Fruit fly (Drosophila melanogaster) whole organism, embryonic: Measurements from ENCODE around the gene Unc50.

Experiments used
- Ada2b ChIP-seq: fragments of 200-800 bp; sonication (Bioruptor generic); IDR thresholded peaks from 2 replicates; pipeline ENCODE4 v1.3.6; 2022; ENCODE audit warnings: missing biosample characterization, missing genetic modification characterization
- Atf6 ChIP-seq: fragments of 200-800 bp; sonication (Bioruptor generic); IDR thresholded peaks from 2 replicates; pipeline ENCODE4 v1.3.6; 2022; ENCODE audit warnings: missing biosample characterization, missing genetic modification characterization
- CG13296 ChIP-seq: fragments of 200-800 bp; sonication (Bioruptor generic); optimal IDR thresholded peaks from 3 replicates; lab custom pipeline; 2018; ENCODE audit warnings: missing biosample characterization, mild to moderate bottlenecking, missing genetic modification characterization
- CG13775 ChIP-seq: fragments of 200-800 bp; sonication (Bioruptor generic); optimal IDR thresholded peaks from 3 replicates; lab custom pipeline; 2017; ENCODE audit warnings: missing biosample characterization, mild to moderate bottlenecking, missing genetic modification characterization
- CG15269 ChIP-seq: fragments of 200-800 bp; sonication (Bioruptor generic); optimal IDR thresholded peaks from 2 replicates; lab custom pipeline; 2018; ENCODE audit warnings: missing biosample characterization, mild to moderate bottlenecking, missing genetic modification characterization, moderate library complexity
- CG15514 ChIP-seq: fragments of 200-800 bp; sonication (Bioruptor generic); optimal IDR thresholded peaks from 3 replicates; lab custom pipeline; 2017; ENCODE audit warnings: missing biosample characterization, missing genetic modification characterization, mild to moderate bottlenecking, moderate library complexity, missing genetic modification reagents
- CG18262 ChIP-seq: fragments of 200-800 bp; optimal IDR thresholded peaks from 3 replicates; lab custom pipeline; 2019; ENCODE audit warnings: missing biosample characterization, mild to moderate bottlenecking, missing genetic modification characterization, moderate library complexity
- CG18619 ChIP-seq: fragments of 200-800 bp; sonication (Bioruptor generic); optimal IDR thresholded peaks from 3 replicates; lab custom pipeline; 2017; ENCODE audit warnings: missing biosample characterization, mild to moderate bottlenecking, missing genetic modification characterization
- CG2889 ChIP-seq: fragments of 200-800 bp; sonication (Bioruptor generic); IDR thresholded peaks from 3 replicates; pipeline ENCODE4 v1.3.6; 2022; ENCODE audit warnings: missing biosample characterization, missing genetic modification characterization
- CG32532 ChIP-seq: fragments of 200-800 bp; sonication (Bioruptor generic); IDR thresholded peaks from 2 replicates; pipeline ENCODE4 v1.3.6; 2022; ENCODE audit warnings: missing biosample characterization, missing genetic modification characterization
- CG34376 ChIP-seq: fragments of 200-800 bp; sonication (Bioruptor generic); optimal IDR thresholded peaks from 2 replicates; lab custom pipeline; 2018; ENCODE audit warnings: missing biosample characterization, mild to moderate bottlenecking, missing genetic modification characterization
- CG3838 ChIP-seq: fragments of 200-800 bp; sonication (Bioruptor generic); optimal IDR thresholded peaks from 3 replicates; lab custom pipeline; 2016; ENCODE audit warnings: missing biosample characterization, missing genetic modification characterization
- CG4707 ChIP-seq: fragments of 200-800 bp; sonication (Bioruptor generic); optimal IDR thresholded peaks from 2 replicates; lab custom pipeline; 2018; ENCODE audit warnings: missing biosample characterization, mild to moderate bottlenecking, missing genetic modification characterization, moderate library complexity
- CG4820 ChIP-seq: fragments of 200-800 bp; sonication (Bioruptor generic); optimal IDR thresholded peaks from 3 replicates; lab custom pipeline; 2016; ENCODE audit warnings: missing biosample characterization, missing genetic modification characterization
- CG6765 ChIP-seq: fragments of 200-800 bp; sonication (Bioruptor generic); optimal IDR thresholded peaks from 3 replicates; lab custom pipeline; 2017; ENCODE audit warnings: missing biosample characterization, mild to moderate bottlenecking, missing genetic modification characterization
- CG7745 ChIP-seq: fragments of 200-800 bp; sonication (Bioruptor generic); optimal IDR thresholded peaks from 2 replicates; lab custom pipeline; 2018; ENCODE audit warnings: missing biosample characterization, mild to moderate bottlenecking, missing genetic modification characterization, moderate library complexity
- CG7987 ChIP-seq: fragments of 200-800 bp; sonication (Bioruptor generic); optimal IDR thresholded peaks from 2 replicates; lab custom pipeline; 2018; ENCODE audit warnings: missing biosample characterization, mild to moderate bottlenecking, missing genetic modification characterization, moderate library complexity
- CG8924 ChIP-seq: fragments of 200-800 bp; optimal IDR thresholded peaks from 3 replicates; lab custom pipeline; 2019; ENCODE audit warnings: missing biosample characterization, mild to moderate bottlenecking, missing genetic modification characterization, moderate library complexity
- CG9727 ChIP-seq: fragments of 200-800 bp; sonication (Bioruptor generic); optimal IDR thresholded peaks from 3 replicates; lab custom pipeline; 2017; ENCODE audit warnings: missing biosample characterization, mild to moderate bottlenecking, missing genetic modification characterization
- Dip2 ChIP-seq: fragments of 200-800 bp; sonication (Bioruptor generic); IDR thresholded peaks from 2 replicates; pipeline ENCODE4 v1.3.6; 2022; ENCODE audit warnings: missing biosample characterization, missing genetic modification characterization
- Drgx ChIP-seq: fragments of 200-800 bp; sonication (Bioruptor generic); IDR thresholded peaks from 2 replicates; pipeline ENCODE4 v1.3.6; 2022; ENCODE audit warnings: missing biosample characterization, missing genetic modification characterization
- Elba2 ChIP-seq: fragments of 200-800 bp; sonication (Bioruptor generic); optimal IDR thresholded peaks from 3 replicates; lab custom pipeline; 2016; ENCODE audit warnings: missing biosample characterization, missing genetic modification characterization
- Hand ChIP-seq: fragments of 200-800 bp; sonication (Bioruptor generic); optimal IDR thresholded peaks from 2 replicates; lab custom pipeline; 2017; ENCODE audit warnings: mild to moderate bottlenecking, missing biosample characterization, missing genetic modification reagents, missing genetic modification characterization
- Hmr ChIP-seq: fragments of 200-800 bp; sonication (Bioruptor generic); optimal IDR thresholded peaks from 3 replicates; lab custom pipeline; 2017; ENCODE audit warnings: mild to moderate bottlenecking, missing biosample characterization, missing genetic modification reagents, missing genetic modification characterization
- Mad ChIP-seq: fragments of 200-800 bp; sonication (Bioruptor generic); optimal IDR thresholded peaks from 2 replicates; lab custom pipeline; 2016; ENCODE audit warnings: missing biosample characterization, missing genetic modification characterization
- Meics ChIP-seq: fragments of 200-800 bp; sonication (Bioruptor generic); optimal IDR thresholded peaks from 2 replicates; lab custom pipeline; 2017; ENCODE audit warnings: missing biosample characterization, mild to moderate bottlenecking, missing genetic modification characterization
- Nf-YB ChIP-seq: fragments of 200-800 bp; sonication (Bioruptor generic); optimal IDR thresholded peaks from 3 replicates; lab custom pipeline; 2019; ENCODE audit warnings: missing biosample characterization, mild to moderate bottlenecking, missing genetic modification characterization, moderate library complexity
- NfI ChIP-seq: fragments of 200-800 bp; sonication (Bioruptor generic); optimal IDR thresholded peaks from 3 replicates; lab custom pipeline; 2018; ENCODE audit warnings: missing biosample characterization, mild to moderate bottlenecking, missing genetic modification characterization, moderate library complexity
- Rfx ChIP-seq: fragments of 200-800 bp; sonication (Bioruptor generic); IDR thresholded peaks from 2 replicates; pipeline ENCODE4 v1.3.6; 2022; ENCODE audit warnings: missing biosample characterization, missing genetic modification characterization
- Sry-β ChIP-seq: fragments of 200-800 bp; sonication (Bioruptor generic); optimal IDR thresholded peaks from 2 replicates; lab custom pipeline; 2018; ENCODE audit warnings: missing biosample characterization, mild to moderate bottlenecking, missing genetic modification characterization, moderate library complexity
- caup ChIP-seq: fragments of 200-800 bp; sonication (Bioruptor generic); optimal IDR thresholded peaks from 3 replicates; lab custom pipeline; 2017; ENCODE audit warnings: missing biosample characterization, mild to moderate bottlenecking, missing genetic modification characterization, moderate library complexity; ENCODE audit not compliant: severe bottlenecking
- chinmo ChIP-seq: fragments of 200-800 bp; sonication (Bioruptor generic); IDR thresholded peaks from 4 replicates; pipeline ENCODE4 v1.3.6; 2022; ENCODE audit warnings: missing biosample characterization, missing genetic modification characterization; ENCODE audit not compliant: partially characterized antibody
- croc ChIP-seq: fragments of 200-800 bp; sonication (Bioruptor generic); conservative IDR thresholded peaks from 3 replicates; pipeline ENCODE4 v1.3.6; 2022; ENCODE audit warnings: missing biosample characterization, missing genetic modification characterization
- danr ChIP-seq: fragments of 200-800 bp; sonication (Bioruptor generic); IDR thresholded peaks from 2 replicates; pipeline ENCODE4 v1.3.6; 2022; ENCODE audit warnings: missing biosample characterization, missing genetic modification characterization
- ewg ChIP-seq: fragments of 200-800 bp; sonication (Bioruptor generic); optimal IDR thresholded peaks from 3 replicates; lab custom pipeline; 2017; ENCODE audit warnings: mild to moderate bottlenecking, missing biosample characterization, missing genetic modification reagents, missing genetic modification characterization
- fu2 ChIP-seq: fragments of 200-800 bp; sonication (Bioruptor generic); optimal IDR thresholded peaks from 2 replicates; lab custom pipeline; 2016; ENCODE audit warnings: missing biosample characterization, missing genetic modification characterization
- hb ChIP-seq: fragments of 200-800 bp; sonication (Bioruptor generic); IDR thresholded peaks from 3 replicates; pipeline ENCODE4 v1.3.6; 2022; ENCODE audit warnings: missing biosample characterization, missing genetic modification characterization; ENCODE audit not compliant: partially characterized antibody
- her ChIP-seq: fragments of 200-800 bp; sonication (Bioruptor generic); optimal IDR thresholded peaks from 2 replicates; lab custom pipeline; 2016; ENCODE audit warnings: missing biosample characterization, missing genetic modification characterization
- jumu ChIP-seq: fragments of 200-800 bp; sonication (Bioruptor generic); optimal IDR thresholded peaks from 3 replicates; lab custom pipeline; 2016; ENCODE audit warnings: missing biosample characterization, missing genetic modification characterization
- lab ChIP-seq: fragments of 200-800 bp; sonication (Bioruptor generic); optimal IDR thresholded peaks from 3 replicates; lab custom pipeline; 2017; ENCODE audit warnings: missing biosample characterization, missing genetic modification characterization, mild to moderate bottlenecking, moderate library complexity, missing genetic modification reagents
- lov ChIP-seq, 2 experiments: fragments of 200-800 bp in 1 of 2; fragments of >200 bp in 1 of 2; sonication (Bioruptor generic) in 1 of 2; IDR thresholded peaks in 1 of 2; optimal IDR thresholded peaks in 1 of 2; 2 replicates in 1 of 2; 3 replicates in 1 of 2; pipeline versions ENCODE4 v1.3.6 to Lab custom; 2017 to 2022; ENCODE audit warnings: missing biosample characterization in 1 of 2, missing genetic modification characterization in 1 of 2
- luna ChIP-seq: fragments of 200-800 bp; sonication (Bioruptor generic); optimal IDR thresholded peaks from 2 replicates; lab custom pipeline; 2016; ENCODE audit warnings: missing biosample characterization, missing genetic modification characterization
- p53 ChIP-seq: fragments of 200-800 bp; sonication (Bioruptor generic); optimal IDR thresholded peaks from 2 replicates; lab custom pipeline; 2016; ENCODE audit warnings: missing biosample characterization, missing genetic modification characterization
- pfk ChIP-seq: fragments of 200-800 bp; sonication (Bioruptor generic); optimal IDR thresholded peaks from 2 replicates; lab custom pipeline; 2018; ENCODE audit warnings: missing biosample characterization, mild to moderate bottlenecking, missing genetic modification characterization, moderate library complexity
- pum ChIP-seq: fragments of 200-800 bp; sonication (Bioruptor generic); optimal IDR thresholded peaks from 2 replicates; lab custom pipeline; 2016; ENCODE audit warnings: missing biosample characterization, missing genetic modification characterization
- sqz ChIP-seq: fragments of 200-800 bp; sonication (Bioruptor generic); optimal IDR thresholded peaks from 3 replicates; lab custom pipeline; 2018; ENCODE audit warnings: missing biosample characterization, mild to moderate bottlenecking, missing genetic modification characterization
- wdn ChIP-seq: fragments of 200-800 bp; sonication (Bioruptor generic); IDR thresholded peaks from 2 replicates; pipeline ENCODE4 v1.3.6; 2022; ENCODE audit warnings: missing biosample characterization, missing genetic modification characterization
- z ChIP-seq: fragments of 200-800 bp; sonication (Bioruptor generic); IDR thresholded peaks from 3 replicates; pipeline ENCODE4 v1.3.6; 2022; ENCODE audit warnings: missing biosample characterization, missing genetic modification characterization
- zfh1 ChIP-seq: fragments of 200-800 bp; sonication (Bioruptor generic); IDR thresholded peaks from 3 replicates; pipeline ENCODE4 v1.3.6; 2022; ENCODE audit warnings: missing biosample characterization, missing genetic modification characterization

Gene Unc50

dm6 chr3R:8694110-8694826 is 17.9 kb upstream of the Unc50 start (continued):
- TF ChIP-seq CG8924 = no peak
- TF ChIP-seq her (GFP tag; lab: Kevin White, UChicago) = no peak
- no peak for TF ChIP-seq croc (GFP tag; lab: Robert Waterston, UW)
- no peak for TF ChIP-seq jumu (GFP tag; lab: Kevin White, UChicago)
- no peak for TF ChIP-seq luna (GFP tag; lab: Kevin White, UChicago)
- TF ChIP-seq p53 (GFP tag; lab: Kevin White, UChicago) = no peak
- TF ChIP-seq fu2 (GFP tag; lab: Kevin White, UChicago) = no peak
- no peak for TF ChIP-seq lov (optimal IDR thresholded peaks at IDR 0.05; lab: Kevin White, UChicago)
- TF ChIP-seq lov (GFP tag; IDR thresholded peaks at IDR 0.05; lab: Robert Waterston, UW) = no peak
- no peak for TF ChIP-seq CG4820 (GFP tag; lab: Kevin White, UChicago)
- TF ChIP-seq Atf6 (GFP tag; lab: Robert Waterston, UW) = peak; percentile 78
- TF ChIP-seq ewg = peak; percentile 68
- TF ChIP-seq CG34376 (GFP tag; lab: Kevin White, UChicago) = peak; percentile 95
- TF ChIP-seq CG3838 (GFP tag; lab: Kevin White, UChicago) = no peak
- no peak for TF ChIP-seq pum (GFP tag; lab: Kevin White, UChicago)
- TF ChIP-seq zfh1 (GFP tag; lab: Robert Waterston, UW) = no peak
- no peak for TF ChIP-seq Ada2b (GFP tag; lab: Robert Waterston, UW)
- TF ChIP-seq Nf-YB (GFP tag; lab: Kevin White, UChicago) = peak; percentile 66
- TF ChIP-seq CG7745 = no peak
- TF ChIP-seq Hand = peak; percentile 91
- no peak for TF ChIP-seq Dip2 (GFP tag; lab: Robert Waterston, UW)
- peak; percentile 59 for TF ChIP-seq caup (GFP tag; lab: Kevin White, UChicago)
- TF ChIP-seq NfI = no peak
- TF ChIP-seq CG32532 (GFP tag; lab: Robert Waterston, UW) = peak; percentile 74; the same call in 1 of the 2 replicates
- TF ChIP-seq Rfx (GFP tag; lab: Robert Waterston, UW) = peak; percentile 66; the same call in 1 of the 2 replicates
- no peak for TF ChIP-seq CG7987
- TF ChIP-seq CG13296 (GFP tag; lab: Kevin White, UChicago) = peak; percentile 80
- peak; percentile 94 for TF ChIP-seq Drgx (GFP tag; lab: Robert Waterston, UW)
- no peak for TF ChIP-seq Sry-β (GFP tag; lab: Kevin White, UChicago)
- TF ChIP-seq CG15514 (GFP tag; lab: Kevin White, UChicago) = peak; percentile 70
- peak; percentile 17 for TF ChIP-seq CG13775 (GFP tag; lab: Kevin White, UChicago)
- TF ChIP-seq wdn (GFP tag; lab: Robert Waterston, UW) = peak; percentile 47; the same call in 1 of the 2 replicates
- TF ChIP-seq Elba2 (GFP tag; lab: Kevin White, UChicago) = no peak
- no peak for TF ChIP-seq Mad
- TF ChIP-seq CG9727 (GFP tag; lab: Kevin White, UChicago) = peak; percentile 42
- TF ChIP-seq CG18619 (GFP tag; lab: Kevin White, UChicago) = peak; percentile 29
- peak; percentile 56 for TF ChIP-seq lab (GFP tag; lab: Kevin White, UChicago)
- TF ChIP-seq sqz (GFP tag; lab: Kevin White, UChicago) = peak; percentile 93
- peak; percentile 54 for TF ChIP-seq Meics
- TF ChIP-seq CG18262 = no peak
- TF ChIP-seq chinmo (GFP tag; lab: Robert Waterston, UW) = no peak
- no peak for TF ChIP-seq CG4707
- TF ChIP-seq CG2889 (GFP tag; lab: Robert Waterston, UW) = no peak
- no peak for TF ChIP-seq CG15269
- no peak for TF ChIP-seq danr (GFP tag; lab: Robert Waterston, UW)
- TF ChIP-seq z (GFP tag; lab: Robert Waterston, UW) = peak; percentile 89
- no peak for TF ChIP-seq hb (GFP tag; lab: Robert Waterston, UW)
- peak; percentile 80 for TF ChIP-seq Hmr (GFP tag; lab: Kevin White, UChicago)
- TF ChIP-seq CG6765 (GFP tag; lab: Kevin White, UChicago) = peak; percentile 89
- TF ChIP-seq pfk (GFP tag; lab: Kevin White, UChicago) = peak; percentile 33
